Worm (Caenorhabditis elegans) whole organism, young adult: Measurements from ENCODE around the gene srx-74.

Experiments used
- aptf-3 ChIP-seq: fragments of 200-800 bp; sonication (Bioruptor generic); IDR thresholded peaks from 2 replicates; pipeline ENCODE4 v1.3.6; 2022; ENCODE audit warnings: missing genetic modification characterization, missing compliant biosample characterization
- ets-4 ChIP-seq: fragments of 200-800 bp; sonication (Bioruptor generic); optimal IDR thresholded peaks from 2 replicates; lab custom pipeline; 2018; ENCODE audit warnings: mild to moderate bottlenecking, missing genetic modification characterization, missing compliant biosample characterization
- lsl-1 ChIP-seq: fragments of 200-800 bp; sonication (Bioruptor generic); optimal IDR thresholded peaks from 2 replicates; lab custom pipeline; 2018; ENCODE audit warnings: mild to moderate bottlenecking, missing genetic modification characterization, moderate library complexity, missing compliant biosample characterization
- repo-1 ChIP-seq: sonication (generic microtip); optimal IDR thresholded peaks from 2 replicates; lab custom pipeline; 2017; ENCODE audit warnings: mild to moderate bottlenecking, missing genetic modification characterization, missing compliant biosample characterization
- sdz-38 ChIP-seq: sonication (generic microtip); optimal IDR thresholded peaks from 2 replicates; lab custom pipeline; 2016; ENCODE audit warnings: missing genotype, missing genetic modification characterization, missing compliant biosample characterization
- sea-2 ChIP-seq: fragments of 200-800 bp; sonication (Bioruptor generic); IDR thresholded peaks from 2 replicates; pipeline ENCODE4 v1.3.6; 2022; ENCODE audit warnings: missing genetic modification characterization, missing compliant biosample characterization
- ztf-26 ChIP-seq: sonication (generic microtip); optimal IDR thresholded peaks from 2 replicates; lab custom pipeline; 2017; ENCODE audit warnings: missing genetic modification characterization, missing compliant biosample characterization

DNA sequence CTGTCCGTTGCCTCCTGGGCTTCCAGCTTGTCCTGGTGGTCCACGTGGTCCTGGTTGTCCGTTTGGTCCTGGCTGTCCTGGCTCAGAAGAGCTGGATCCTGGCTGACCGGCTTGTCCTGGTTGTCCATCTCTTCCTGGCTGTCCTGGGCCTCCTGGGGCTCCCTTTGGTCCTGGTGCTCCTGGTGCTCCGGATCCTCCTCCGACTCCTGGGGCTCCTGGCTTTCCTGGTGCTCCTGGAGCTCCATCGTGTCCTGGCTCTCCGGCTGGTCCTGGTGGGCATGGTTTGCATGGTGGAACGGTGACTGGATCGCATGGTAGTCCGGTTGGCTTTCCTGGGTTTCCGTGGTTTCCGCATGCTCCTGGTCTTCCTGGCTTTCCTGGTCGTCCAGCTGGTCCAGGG lies 9.2 kb downstream of the srx-74 start:
- peak; percentile 31 for TF ChIP-seq ztf-26 (tag; lab: Kevin White, UChicago)
- TF ChIP-seq sdz-38 (tag; lab: Kevin White, UChicago): no peak
- no peak for TF ChIP-seq repo-1 (tag; lab: Kevin White, UChicago)
- TF ChIP-seq sea-2: no peak
- TF ChIP-seq aptf-3 (GFP tag; lab: Robert Waterston, UW): no peak
- TF ChIP-seq lsl-1 (GFP tag; lab: Kevin White, UChicago): no peak
- no peak for TF ChIP-seq ets-4
